Worm (Caenorhabditis elegans): Measurements from ENCODE around the gene F38H12.5.

DNA sequence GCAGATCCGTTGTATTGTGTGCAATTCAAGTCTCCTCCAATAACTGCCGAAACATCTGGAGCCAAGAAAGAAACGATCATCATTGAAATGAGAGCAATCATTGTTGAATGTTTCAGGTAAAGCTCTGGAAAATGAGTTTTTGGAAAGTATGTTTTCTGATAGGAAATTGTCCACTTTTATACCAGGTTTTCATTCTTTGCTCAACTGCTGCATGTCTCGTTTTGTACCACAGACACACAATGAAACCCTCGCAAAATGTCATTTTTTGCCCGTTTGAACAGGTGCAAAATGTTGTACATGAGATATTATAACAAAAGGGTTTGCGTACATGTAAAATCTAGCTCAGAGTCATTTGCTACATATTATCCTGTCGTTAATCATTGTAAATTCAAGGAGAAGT is 37.8 kb upstream of the F38H12.5 start, which contains the start of gene T05B4.10:
- no peak for TF ChIP-seq attf-6 (GFP tag; IDR thresholded peaks at IDR 0.05)
- no peak for TF ChIP-seq akir-1 (GFP tag; optimal IDR thresholded peaks at IDR 0.05)
- TF ChIP-seq madf-8 (GFP tag; conservative IDR thresholded peaks at IDR 0.05), result no peak
- TF ChIP-seq efl-1 (GFP tag; optimal IDR thresholded peaks at IDR 0.05), result no peak
- no peak for TF ChIP-seq snpc-1.3 (tag; optimal IDR thresholded peaks at IDR 0.05; ENCODE audit: insufficient read depth)
- TF ChIP-seq snpc-4 (GFP tag; optimal IDR thresholded peaks at IDR 0.05), result no peak
- TF ChIP-seq snpc-4 (tag; optimal IDR thresholded peaks at IDR 0.05), result no peak
- no peak for TF ChIP-seq ZK185.1 (tag; optimal IDR thresholded peaks at IDR 0.05; ENCODE audit: poor library complexity, severe bottlenecking)
- TF ChIP-seq K11D2.4 (GFP tag; IDR thresholded peaks at IDR 0.05), result no peak
- TF ChIP-seq pbrm-1 (GFP tag; IDR thresholded peaks at IDR 0.05), result no peak
